Worm (Caenorhabditis elegans) whole organism, mixed stage, embryonic: ENCODE data around the gene tag-275.

Experiments used
- M03D4.4 ChIP-seq: sonication (generic microtip); optimal IDR thresholded peaks from 2 replicates; lab custom pipeline; 2017; ENCODE audit warnings: mild to moderate bottlenecking, missing genetic modification characterization, missing compliant biosample characterization
- bed-3 ChIP-seq: fragments of 200-800 bp; sonication (Bioruptor generic); optimal IDR thresholded peaks from 3 replicates; lab custom pipeline; 2018; ENCODE audit warnings: mild to moderate bottlenecking, missing genetic modification characterization, moderate library complexity, missing compliant biosample characterization
- blmp-1 ChIP-seq: fragments of 150-350 bp; optimal IDR thresholded peaks from 2 replicates; lab custom pipeline; 2014; ENCODE audit warnings: missing biosample characterization, missing genetic modification characterization
- ceh-39 ChIP-seq: fragments of 150-350 bp; optimal IDR thresholded peaks from 2 replicates; lab custom pipeline; 2014; ENCODE audit warnings: missing biosample characterization, missing genetic modification characterization
- ceh-43 ChIP-seq: fragments of 200-800 bp; sonication (Bioruptor generic); optimal IDR thresholded peaks from 2 replicates; lab custom pipeline; 2018; ENCODE audit warnings: mild to moderate bottlenecking, missing genetic modification characterization, moderate library complexity, missing compliant biosample characterization
- ceh-83 ChIP-seq: fragments of 200-800 bp; sonication (Bioruptor generic); optimal IDR thresholded peaks from 2 replicates; lab custom pipeline; 2018; ENCODE audit warnings: mild to moderate bottlenecking, missing genetic modification characterization, missing compliant biosample characterization
- ces-1 ChIP-seq: fragments of 150-350 bp; optimal IDR thresholded peaks from 2 replicates; lab custom pipeline; 2014; ENCODE audit warnings: missing biosample characterization, missing genetic modification reagents, missing genetic modification characterization
- cnd-1 ChIP-seq: fragments of 200-800 bp; sonication (Bioruptor generic); optimal IDR thresholded peaks from 2 replicates; lab custom pipeline; 2018; ENCODE audit warnings: mild to moderate bottlenecking, missing genetic modification characterization, missing compliant biosample characterization
- drap-1 ChIP-seq: fragments of 200-800 bp; sonication (Bioruptor generic); optimal IDR thresholded peaks from 3 replicates; lab custom pipeline; 2018; ENCODE audit warnings: mild to moderate bottlenecking, missing genetic modification characterization, missing compliant biosample characterization
- elt-1 ChIP-seq: sonication (generic microtip); optimal IDR thresholded peaks from 2 replicates; lab custom pipeline; 2017; ENCODE audit warnings: missing genetic modification characterization, mild to moderate bottlenecking, missing compliant biosample characterization, antibody characterized with exemption, moderate library complexity, borderline replicate concordance; ENCODE audit not compliant: insufficient read depth
- elt-3 ChIP-seq: fragments of 150-350 bp; optimal IDR thresholded peaks from 2 replicates; lab custom pipeline; 2014; ENCODE audit warnings: missing biosample characterization, missing genetic modification characterization
- flh-1 ChIP-seq: fragments of 200-800 bp; sonication (Bioruptor generic); optimal IDR thresholded peaks from 2 replicates; lab custom pipeline; 2018; ENCODE audit warnings: mild to moderate bottlenecking, missing genetic modification characterization, moderate library complexity, missing compliant biosample characterization
- ham-2 ChIP-seq: fragments of 200-800 bp; sonication (Bioruptor generic); optimal IDR thresholded peaks from 2 replicates; lab custom pipeline; 2018; ENCODE audit warnings: mild to moderate bottlenecking, missing genetic modification characterization, missing compliant biosample characterization
- hlh-1 ChIP-seq: fragments of 150-350 bp; optimal IDR thresholded peaks from 2 replicates; lab custom pipeline; 2014; ENCODE audit warnings: missing biosample characterization, missing genetic modification reagents, missing genetic modification characterization
- lin-13 ChIP-seq: fragments of 150-350 bp; optimal IDR thresholded peaks from 2 replicates; lab custom pipeline; 2014; ENCODE audit warnings: missing biosample characterization, missing genetic modification characterization
- lin-32 ChIP-seq: fragments of 200-800 bp; sonication (Bioruptor generic); optimal IDR thresholded peaks from 2 replicates; lab custom pipeline; 2018; ENCODE audit warnings: mild to moderate bottlenecking, missing genetic modification characterization, missing compliant biosample characterization
- lsy-2 ChIP-seq: fragments of 150-350 bp; optimal IDR thresholded peaks from 2 replicates; lab custom pipeline; 2014; ENCODE audit warnings: missing biosample characterization, missing genetic modification characterization
- mab-5 ChIP-seq: fragments of 150-350 bp; optimal IDR thresholded peaks from 2 replicates; lab custom pipeline; 2014; ENCODE audit warnings: missing biosample characterization, missing genetic modification characterization
- mep-1 ChIP-seq: fragments of 150-350 bp; optimal IDR thresholded peaks from 2 replicates; lab custom pipeline; 2017; ENCODE audit warnings: missing biosample characterization, missing genetic modification reagents, missing genetic modification characterization, inconsistent platforms
- mls-2 ChIP-seq: sonication (generic microtip); optimal IDR thresholded peaks from 2 replicates; lab custom pipeline; 2016; ENCODE audit warnings: mild to moderate bottlenecking, missing genetic modification characterization, moderate library complexity, missing compliant biosample characterization
- nhr-12 ChIP-seq: fragments of 150-350 bp; optimal IDR thresholded peaks from 2 replicates; lab custom pipeline; 2014; ENCODE audit warnings: missing biosample characterization, missing genetic modification characterization
- nhr-2 ChIP-seq: fragments of 150-350 bp; optimal IDR thresholded peaks from 2 replicates; lab custom pipeline; 2014; ENCODE audit warnings: missing biosample characterization, missing genetic modification characterization
- nhr-237 ChIP-seq: fragments of 150-350 bp; optimal IDR thresholded peaks from 2 replicates; lab custom pipeline; 2014; ENCODE audit warnings: missing biosample characterization, missing genetic modification characterization
- nhr-28 ChIP-seq: fragments of 150-350 bp; optimal IDR thresholded peaks from 2 replicates; lab custom pipeline; 2014; ENCODE audit warnings: missing biosample characterization, missing genetic modification characterization
- nhr-76 ChIP-seq: sonication (generic microtip); optimal IDR thresholded peaks from 2 replicates; lab custom pipeline; 2017; ENCODE audit warnings: missing biosample characterization, missing genetic modification characterization
- pha-4 ChIP-seq: fragments of 150-350 bp; optimal IDR thresholded peaks from 2 replicates; lab custom pipeline; 2018; ENCODE audit warnings: missing biosample characterization, missing genetic modification reagents, missing genetic modification characterization
- sem-2 ChIP-seq: fragments of 200-800 bp; sonication (Bioruptor generic); optimal IDR thresholded peaks from 2 replicates; lab custom pipeline; 2018; ENCODE audit warnings: mild to moderate bottlenecking, missing genetic modification characterization, missing compliant biosample characterization
- snpc-4 ChIP-seq: fragments of 150-350 bp; optimal IDR thresholded peaks from 2 replicates; lab custom pipeline; 2014; ENCODE audit warnings: missing biosample characterization, missing genetic modification characterization
- sptf-1 ChIP-seq: sonication (generic microtip); optimal IDR thresholded peaks from 2 replicates; lab custom pipeline; 2017; ENCODE audit warnings: mild to moderate bottlenecking, missing genetic modification characterization, moderate library complexity, missing compliant biosample characterization
- tbx-8 ChIP-seq: fragments of 200-800 bp; sonication (Bioruptor generic); optimal IDR thresholded peaks from 2 replicates; lab custom pipeline; 2018; ENCODE audit warnings: mild to moderate bottlenecking, missing genetic modification characterization, moderate library complexity, missing compliant biosample characterization
- unc-120 ChIP-seq: sonication (generic microtip); optimal IDR thresholded peaks from 2 replicates; lab custom pipeline; 2017; ENCODE audit warnings: missing genetic modification characterization, missing compliant biosample characterization; ENCODE audit not compliant: poor library complexity, severe bottlenecking
- unc-39 ChIP-seq: fragments of 150-350 bp; optimal IDR thresholded peaks from 2 replicates; lab custom pipeline; 2014; ENCODE audit warnings: missing biosample characterization, missing genetic modification characterization
- unc-62 ChIP-seq: fragments of 150-350 bp; optimal IDR thresholded peaks from 2 replicates; lab custom pipeline; 2014; ENCODE audit warnings: missing biosample characterization, missing genetic modification reagents, missing genetic modification characterization
- zip-8 ChIP-seq: fragments of 150-350 bp; optimal IDR thresholded peaks from 2 replicates; lab custom pipeline; 2014; ENCODE audit warnings: missing biosample characterization, missing genetic modification characterization
- ztf-11 ChIP-seq: fragments of 150-350 bp; optimal IDR thresholded peaks from 2 replicates; lab custom pipeline; 2014; ENCODE audit warnings: missing biosample characterization, missing genetic modification characterization

The tag-275 gene

DNA sequence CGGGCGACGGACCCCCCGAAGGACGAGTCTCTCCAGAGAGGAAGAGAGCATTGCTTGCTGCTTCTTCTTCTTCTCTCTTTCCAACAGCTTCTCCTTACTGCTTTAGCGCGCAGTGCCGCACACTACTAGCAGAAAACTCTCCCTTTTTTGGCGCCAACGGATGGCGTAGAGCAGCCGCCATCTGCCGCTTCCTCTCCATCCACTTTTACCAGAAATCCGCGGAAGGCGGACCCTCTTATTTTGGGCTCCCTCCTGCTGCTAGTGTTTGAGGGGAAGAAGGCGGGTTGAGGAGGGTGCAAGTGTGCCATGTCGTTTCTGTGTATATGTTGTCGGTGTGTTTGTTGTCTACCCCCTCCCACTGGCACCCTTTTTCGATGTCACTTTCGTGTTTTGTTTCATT lies 15.9 kb downstream of the tag-275 start:
- TF ChIP-seq blmp-1 (tag; lab: Kevin White, UChicago) (no peak), sptf-1 (tag; lab: Kevin White, UChicago) (peak; percentile 71), unc-120 (peak; percentile 21), ceh-43 (no peak), nhr-28 (no peak), sem-2 (no peak), ceh-83 (GFP tag; lab: Kevin White, UChicago) (no peak), elt-1 (tag; lab: Kevin White, UChicago) (no peak), lsy-2 (no peak), ham-2 (no peak), mep-1 (tag; lab: Kevin White, UChicago) (no peak), mab-5 (no peak), nhr-2 (tag; lab: Kevin White, UChicago) (no peak), snpc-4 (tag; lab: Kevin White, UChicago) (no peak), elt-3 (tag; lab: Kevin White, UChicago) (no peak), mls-2 (tag; lab: Kevin White, UChicago) (no peak), hlh-1 (no peak), ces-1 (GFP tag; lab: Kevin White, UChicago) (peak; percentile 47), M03D4.4 (tag; lab: Kevin White, UChicago) (no peak), nhr-12 (no peak), drap-1 (GFP tag; lab: Kevin White, UChicago) (no peak), tbx-8 (GFP tag; lab: Kevin White, UChicago) (no peak), bed-3 (GFP tag; lab: Kevin White, UChicago) (no peak), zip-8 (no peak), ceh-39 (tag; lab: Kevin White, UChicago) (no peak), flh-1 (GFP tag; lab: Kevin White, UChicago) (no peak), nhr-237 (tag; lab: Kevin White, UChicago) (no peak), cnd-1 (tag; lab: Kevin White, UChicago) (peak; percentile 42), lin-32 (GFP tag; lab: Kevin White, UChicago) (peak; percentile 13), pha-4 (tag; lab: Kevin White, UChicago) (no peak), ztf-11 (no peak), unc-39 (tag; lab: Kevin White, UChicago) (no peak), unc-62 (no peak), nhr-76 (tag; lab: Kevin White, UChicago) (no peak), lin-13 (no peak)

DNA sequence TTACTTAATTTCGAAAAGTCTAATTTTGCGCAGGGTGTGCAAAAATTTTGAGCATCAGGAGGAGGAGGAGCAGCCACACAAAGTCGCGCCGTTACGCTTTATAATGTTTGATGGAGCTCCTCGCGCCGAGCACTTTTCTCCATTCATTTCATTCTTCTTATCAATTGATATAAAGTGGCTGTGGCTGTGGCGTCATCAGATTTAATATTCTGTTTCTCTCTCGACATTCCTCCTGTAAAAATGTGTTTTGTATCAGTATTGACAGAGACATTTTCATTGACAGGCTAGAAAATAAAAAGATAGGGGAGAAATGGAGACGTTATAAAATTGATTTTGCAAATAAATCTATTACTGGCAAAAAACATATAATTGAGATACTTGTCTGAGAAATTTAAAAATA lies 21.1 kb downstream of the tag-275 start:
- TF ChIP-seq lsy-2 (no peak), zip-8 (no peak), ceh-43 (no peak), sem-2 (no peak), nhr-76 (tag; lab: Kevin White, UChicago) (no peak), mls-2 (tag; lab: Kevin White, UChicago) (no peak), M03D4.4 (tag; lab: Kevin White, UChicago) (no peak), unc-62 (no peak), nhr-28 (no peak), bed-3 (GFP tag; lab: Kevin White, UChicago) (no peak), blmp-1 (tag; lab: Kevin White, UChicago) (no peak), mab-5 (no peak), ham-2 (no peak), elt-3 (tag; lab: Kevin White, UChicago) (no peak), unc-120 (no peak), ceh-39 (tag; lab: Kevin White, UChicago) (no peak), mep-1 (tag; lab: Kevin White, UChicago) (no peak), elt-1 (tag; lab: Kevin White, UChicago) (no peak)

DNA sequence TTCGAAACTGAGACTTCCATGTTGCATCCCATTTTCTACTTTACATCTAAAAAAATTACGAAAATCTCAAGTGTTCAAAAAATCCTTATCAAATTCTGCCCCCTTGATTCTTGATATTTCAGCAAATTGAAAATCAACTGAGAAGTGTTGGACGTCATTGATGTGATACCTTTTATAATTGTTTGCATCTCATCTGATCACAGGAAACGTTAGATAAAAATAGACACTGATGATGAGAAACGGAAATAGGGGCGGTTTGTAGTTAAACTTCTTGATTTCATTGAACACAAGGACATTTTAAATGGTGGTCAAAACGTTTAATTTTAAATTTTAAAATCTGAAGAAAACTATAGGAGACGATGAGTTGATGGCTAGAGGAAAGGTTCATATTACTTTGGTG lies 21.6 kb downstream of the tag-275 start:
- TF ChIP-seq nhr-76 (tag; lab: Kevin White, UChicago) (no peak), nhr-2 (tag; lab: Kevin White, UChicago) (no peak), lin-13 (no peak), lsy-2 (no peak), ham-2 (no peak), nhr-12 (no peak), flh-1 (GFP tag; lab: Kevin White, UChicago) (no peak), ceh-39 (tag; lab: Kevin White, UChicago) (no peak), drap-1 (GFP tag; lab: Kevin White, UChicago) (no peak), blmp-1 (tag; lab: Kevin White, UChicago) (no peak), sem-2 (no peak)
- TF ChIP-seq, all 35 proteins: peak for 0
